Worm (Caenorhabditis elegans) whole organism, L2 larva: ENCODE results near the gene sgcb-1.

Source experiments
- ceh-82 ChIP-seq: fragments of 150-350 bp; optimal IDR thresholded peaks from 2 replicates; lab custom pipeline; 2014; ENCODE audit warnings: missing biosample characterization, missing genetic modification characterization
- egl-27 ChIP-seq: sonication (generic microtip); optimal IDR thresholded peaks from 3 replicates; lab custom pipeline; 2017; ENCODE audit warnings: missing biosample characterization, missing genetic modification reagents, missing genetic modification characterization
- fos-1 ChIP-seq: fragments of 150-350 bp; optimal IDR thresholded peaks from 2 replicates; lab custom pipeline; 2014; ENCODE audit warnings: missing biosample characterization, missing genetic modification characterization
- gmeb-1 ChIP-seq: fragments of 150-350 bp; optimal IDR thresholded peaks from 2 replicates; lab custom pipeline; 2014; ENCODE audit warnings: missing biosample characterization, missing genetic modification characterization
- nhr-12 ChIP-seq: fragments of 150-350 bp; optimal IDR thresholded peaks from 2 replicates; lab custom pipeline; 2014; ENCODE audit warnings: missing biosample characterization, missing genetic modification characterization
- nhr-6 ChIP-seq: fragments of 150-350 bp; optimal IDR thresholded peaks from 2 replicates; lab custom pipeline; 2014; ENCODE audit warnings: missing biosample characterization, missing genetic modification characterization
- nhr-77 ChIP-seq: fragments of 150-350 bp; optimal IDR thresholded peaks from 2 replicates; lab custom pipeline; 2014; ENCODE audit warnings: missing biosample characterization, missing genetic modification characterization
- skn-1 ChIP-seq: sonication (generic microtip); optimal IDR thresholded peaks from 2 replicates; lab custom pipeline; 2017; ENCODE audit warnings: missing biosample characterization, missing genetic modification characterization
- snpc-4 ChIP-seq: fragments of 150-350 bp; optimal IDR thresholded peaks from 2 replicates; lab custom pipeline; 2014; ENCODE audit warnings: missing biosample characterization, missing genetic modification characterization
- zag-1 ChIP-seq: fragments of 150-350 bp; optimal IDR thresholded peaks from 2 replicates; lab custom pipeline; 2014; ENCODE audit warnings: missing biosample characterization, missing genetic modification characterization
- ztf-11 ChIP-seq: sonication (generic microtip); optimal IDR thresholded peaks from 2 replicates; lab custom pipeline; 2017; ENCODE audit warnings: missing biosample characterization, missing genetic modification characterization

DNA sequence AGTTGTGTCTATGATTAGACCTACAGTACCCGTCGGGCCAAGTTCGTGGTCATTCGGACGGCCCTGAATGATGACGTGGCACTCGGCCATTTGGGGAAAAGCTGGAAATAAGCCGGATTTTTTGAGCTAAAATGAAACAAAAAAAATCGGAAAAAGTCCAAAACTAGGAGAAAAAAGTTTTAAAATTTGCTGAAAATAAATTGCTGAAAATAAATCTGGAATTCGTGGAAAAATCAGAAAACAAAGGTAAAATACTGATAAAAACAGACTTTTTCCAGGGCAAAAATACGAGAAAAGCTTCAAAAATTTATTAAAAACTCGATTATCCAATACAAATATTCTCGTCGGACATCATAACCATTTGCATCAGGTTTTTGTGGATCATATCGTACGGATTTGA, 42.5 kb upstream of the sgcb-1 start, which contains the start of gene B0432.9:
- no peak for TF ChIP-seq egl-27 (tag; lab: Kevin White, UChicago)
- TF ChIP-seq ceh-82, result no peak
- TF ChIP-seq nhr-12 (tag; lab: Kevin White, UChicago), result no peak
- TF ChIP-seq fos-1 (tag; lab: Kevin White, UChicago), result no peak
- TF ChIP-seq skn-1 (tag; lab: Kevin White, UChicago), result no peak
- TF ChIP-seq zag-1 (tag; lab: Kevin White, UChicago), result no peak
- TF ChIP-seq ztf-11 (tag; lab: Kevin White, UChicago), result no peak
- TF ChIP-seq nhr-77 (tag; lab: Kevin White, UChicago), result no peak
- TF ChIP-seq nhr-6 (tag; lab: Kevin White, UChicago), result no peak
- TF ChIP-seq snpc-4 (tag; lab: Kevin White, UChicago), result no peak
- TF ChIP-seq gmeb-1 (tag; lab: Kevin White, UChicago), result no peak
